Worm (Caenorhabditis elegans) whole organism, L4 larva: Measurements from ENCODE around the gene F08F8.9.

Experiments
- D1046.2 ChIP-seq: fragments of 200-800 bp; sonication (Bioruptor generic); IDR thresholded peaks from 2 replicates; pipeline ENCODE4 v1.3.6; 2022; ENCODE audit warnings: missing genetic modification characterization, missing compliant biosample characterization
- F10B5.3 ChIP-seq: sonication (generic microtip); optimal IDR thresholded peaks from 2 replicates; lab custom pipeline; 2016; ENCODE audit warnings: mild to moderate bottlenecking, missing genetic modification characterization, missing compliant biosample characterization
- F37D6.2 ChIP-seq: sonication (generic microtip); optimal IDR thresholded peaks from 2 replicates; lab custom pipeline; 2016; ENCODE audit warnings: mild to moderate bottlenecking, missing genetic modification characterization, missing compliant biosample characterization
- F44E2.7 ChIP-seq: fragments of 200-800 bp; sonication (Bioruptor generic); IDR thresholded peaks from 2 replicates; pipeline ENCODE4 v2.1.2; 2022; ENCODE audit warnings: missing genetic modification characterization, missing compliant biosample characterization
- T26A8.4 ChIP-seq: fragments of 200-800 bp; sonication (Bioruptor generic); IDR thresholded peaks from 2 replicates; pipeline ENCODE4 v1.3.6; 2022; ENCODE audit warnings: missing genetic modification characterization, missing compliant biosample characterization
- Y5F2A.4 ChIP-seq: fragments of 200-800 bp; sonication (Bioruptor generic); optimal IDR thresholded peaks from 2 replicates; lab custom pipeline; 2018; ENCODE audit warnings: mild to moderate bottlenecking, missing genetic modification characterization, missing compliant biosample characterization
- ZK337.2 ChIP-seq: fragments of 200-800 bp; sonication (Bioruptor generic); IDR thresholded peaks from 2 replicates; pipeline ENCODE4 v1.3.6; 2022; ENCODE audit warnings: missing genetic modification reagents, missing genetic modification characterization, missing compliant biosample characterization
- ZK546.5 ChIP-seq, 2 experiments: sonication (generic microtip); optimal IDR thresholded peaks; 2 replicates each; lab custom pipeline; 2017; ENCODE audit warnings: missing biosample characterization in 2 of 2, missing genetic modification characterization in 2 of 2
- ama-1 ChIP-seq: fragments of 150-350 bp; optimal IDR thresholded peaks from 2 replicates; lab custom pipeline; 2014; ENCODE audit warnings: inconsistent platforms, mixed read lengths
- ceh-20 ChIP-seq: fragments of 200-800 bp; sonication (Bioruptor generic); IDR thresholded peaks from 2 replicates; pipeline ENCODE4 v1.3.6; 2022; ENCODE audit warnings: missing genetic modification reagents, missing genetic modification characterization, missing compliant biosample characterization
- ctbp-1 ChIP-seq: fragments of 200-800 bp; sonication (Bioruptor generic); IDR thresholded peaks from 2 replicates; pipeline ENCODE4 v1.3.6; 2022; ENCODE audit warnings: missing genetic modification reagents, missing genetic modification characterization, missing compliant biosample characterization
- daf-19 ChIP-seq: fragments of 200-800 bp; sonication (Bioruptor generic); conservative IDR thresholded peaks from 2 replicates; pipeline ENCODE4 v1.3.6; 2022; ENCODE audit warnings: missing genetic modification characterization, missing compliant biosample characterization
- dmd-8 ChIP-seq: fragments of 200-800 bp; sonication (Bioruptor generic); IDR thresholded peaks from 2 replicates; pipeline ENCODE4 v1.3.6; 2022; ENCODE audit warnings: missing genetic modification characterization, missing compliant biosample characterization
- dve-1 ChIP-seq: sonication (generic microtip); optimal IDR thresholded peaks from 2 replicates; lab custom pipeline; 2017; ENCODE audit warnings: antibody characterized with exemption, mild to moderate bottlenecking, missing genetic modification characterization, missing compliant biosample characterization; ENCODE audit not compliant: insufficient read depth
- fos-1 ChIP-seq: fragments of 150-350 bp; optimal IDR thresholded peaks from 2 replicates; lab custom pipeline; 2014; ENCODE audit warnings: missing biosample characterization, missing genetic modification characterization
- hif-1 ChIP-seq, 2 experiments: sonication (generic microtip); optimal IDR thresholded peaks; 2 replicates each; lab custom pipeline; 2016 to 2017; ENCODE audit warnings: missing compliant biosample characterization in 2 of 2, missing genetic modification characterization in 2 of 2, missing genetic modification reagents in 2 of 2, missing genotype in 2 of 2, mild to moderate bottlenecking in 1 of 2
- hlh-11 ChIP-seq: fragments of 200-800 bp; sonication (Bioruptor generic); optimal IDR thresholded peaks from 2 replicates; lab custom pipeline; 2018; ENCODE audit warnings: mild to moderate bottlenecking, missing genetic modification characterization, missing compliant biosample characterization
- lim-7 ChIP-seq: fragments of 200-800 bp; sonication (Bioruptor generic); IDR thresholded peaks from 2 replicates; pipeline ENCODE4 v1.3.6; 2022; ENCODE audit warnings: missing genetic modification characterization, missing compliant biosample characterization
- lin-13 ChIP-seq: fragments of 150-350 bp; optimal IDR thresholded peaks from 2 replicates; lab custom pipeline; 2014; ENCODE audit warnings: missing biosample characterization, missing genetic modification reagents, missing genetic modification characterization
- lin-15B ChIP-seq: fragments of 150-350 bp; sonication (generic microtip); optimal IDR thresholded peaks from 3 replicates; lab custom pipeline; 2014; ENCODE audit warnings: missing biosample characterization, missing genetic modification characterization
- lin-39 ChIP-seq: fragments of 150-350 bp; optimal IDR thresholded peaks from 2 replicates; lab custom pipeline; 2014; ENCODE audit warnings: missing biosample characterization, missing genetic modification reagents, missing genetic modification characterization
- lsy-2 ChIP-seq, 2 experiments: fragments of 150-350 bp in 1 of 2; sonication (generic microtip) in 1 of 2; optimal IDR thresholded peaks; 2 replicates each; lab custom pipeline; 2014 to 2017; ENCODE audit warnings: missing biosample characterization in 2 of 2, missing genetic modification characterization in 2 of 2
- madf-5 ChIP-seq, 2 experiments: fragments of 200-800 bp; sonication (Bioruptor generic); IDR thresholded peaks; 2 replicates each; pipeline ENCODE4 v1.3.6; 2022; ENCODE audit warnings: missing compliant biosample characterization in 2 of 2, missing genetic modification characterization in 2 of 2
- madf-9 ChIP-seq: fragments of 200-800 bp; sonication (Bioruptor generic); conservative IDR thresholded peaks from 2 replicates; pipeline ENCODE4 v1.3.6; 2022; ENCODE audit warnings: missing genetic modification reagents, missing genetic modification characterization, missing compliant biosample characterization
- mes-2 ChIP-seq: sonication (generic microtip); optimal IDR thresholded peaks from 2 replicates; lab custom pipeline; 2016; ENCODE audit warnings: missing genotype, mild to moderate bottlenecking, missing genetic modification characterization, missing compliant biosample characterization; ENCODE audit not compliant: poor library complexity, severe bottlenecking
- mxl-3 ChIP-seq: fragments of 200-800 bp; sonication (Bioruptor generic); optimal IDR thresholded peaks from 2 replicates; lab custom pipeline; 2018; ENCODE audit warnings: mild to moderate bottlenecking, missing genetic modification characterization, missing compliant biosample characterization
- nhr-10 ChIP-seq: fragments of 150-350 bp; optimal IDR thresholded peaks from 2 replicates; lab custom pipeline; 2014; ENCODE audit warnings: missing biosample characterization, missing genetic modification characterization
- nhr-102 ChIP-seq: sonication (generic microtip); optimal IDR thresholded peaks from 2 replicates; lab custom pipeline; 2016; ENCODE audit warnings: mild to moderate bottlenecking, missing genetic modification characterization, moderate library complexity, missing compliant biosample characterization
- nhr-11 ChIP-seq: fragments of 150-350 bp; optimal IDR thresholded peaks from 2 replicates; lab custom pipeline; 2014; ENCODE audit warnings: missing biosample characterization, missing genetic modification characterization
- nhr-111 ChIP-seq: fragments of 200-800 bp; sonication (Bioruptor generic); optimal IDR thresholded peaks from 2 replicates; lab custom pipeline; 2018; ENCODE audit warnings: mild to moderate bottlenecking, missing genetic modification characterization, missing compliant biosample characterization
- nhr-237 ChIP-seq: sonication (generic microtip); optimal IDR thresholded peaks from 2 replicates; lab custom pipeline; 2017; ENCODE audit warnings: missing biosample characterization, missing genetic modification characterization
- nhr-25 ChIP-seq: sonication (generic microtip); optimal IDR thresholded peaks from 2 replicates; lab custom pipeline; 2017; ENCODE audit warnings: missing genetic modification characterization, mild to moderate bottlenecking, missing compliant biosample characterization, antibody characterized with exemption, moderate library complexity, borderline replicate concordance; ENCODE audit not compliant: insufficient read depth
- nhr-41 ChIP-seq: fragments of 200-800 bp; sonication (Bioruptor generic); IDR thresholded peaks from 2 replicates; pipeline ENCODE4 v1.3.6; 2022; ENCODE audit warnings: missing genetic modification reagents, missing genetic modification characterization, missing compliant biosample characterization
- nhr-42 ChIP-seq: fragments of 200-800 bp; sonication (Bioruptor generic); IDR thresholded peaks from 2 replicates; pipeline ENCODE4 v1.3.6; 2022; ENCODE audit warnings: missing genetic modification characterization, missing compliant biosample characterization
- nhr-77 ChIP-seq: fragments of 150-350 bp; optimal IDR thresholded peaks from 2 replicates; lab custom pipeline; 2014; ENCODE audit warnings: missing biosample characterization, missing genetic modification characterization
- php-3 ChIP-seq: fragments of 200-800 bp; sonication (Bioruptor generic); IDR thresholded peaks from 2 replicates; pipeline ENCODE4 v1.3.6; 2022; ENCODE audit warnings: missing genetic modification reagents, missing genetic modification characterization, missing compliant biosample characterization
- sdz-12 ChIP-seq: fragments of 200-800 bp; sonication (Bioruptor generic); optimal IDR thresholded peaks from 2 replicates; lab custom pipeline; 2018; ENCODE audit warnings: mild to moderate bottlenecking, missing genetic modification characterization, missing compliant biosample characterization
- set-16 ChIP-seq: fragments of 200-800 bp; sonication (Bioruptor generic); IDR thresholded peaks from 2 replicates; pipeline ENCODE4 v1.3.6; 2022; ENCODE audit warnings: missing genetic modification reagents, missing genetic modification characterization, missing compliant biosample characterization
- snpc-1.2 ChIP-seq: fragments of 200-800 bp; sonication (Bioruptor generic); IDR thresholded peaks from 2 replicates; pipeline ENCODE4 v1.3.6; 2022; ENCODE audit warnings: missing genetic modification reagents, missing genetic modification characterization, missing compliant biosample characterization
- spr-1 ChIP-seq: sonication (generic microtip); optimal IDR thresholded peaks from 2 replicates; lab custom pipeline; 2016; ENCODE audit warnings: mild to moderate bottlenecking, missing genetic modification characterization, missing compliant biosample characterization
- spr-3 ChIP-seq: fragments of 200-800 bp; sonication (Bioruptor generic); optimal IDR thresholded peaks from 2 replicates; lab custom pipeline; 2018; ENCODE audit warnings: mild to moderate bottlenecking, missing genetic modification characterization, missing compliant biosample characterization
- tag-97 ChIP-seq: fragments of 200-800 bp; sonication (Bioruptor generic); IDR thresholded peaks from 2 replicates; pipeline ENCODE4 v1.3.6; 2022; ENCODE audit warnings: missing genetic modification characterization, missing compliant biosample characterization
- tra-1 ChIP-seq: fragments of 200-800 bp; sonication (Bioruptor generic); IDR thresholded peaks from 2 replicates; pipeline ENCODE4 v1.3.6; 2022; ENCODE audit warnings: missing genetic modification reagents, missing genetic modification characterization, missing compliant biosample characterization
- unc-39 ChIP-seq: sonication (generic microtip); optimal IDR thresholded peaks from 2 replicates; lab custom pipeline; 2017; ENCODE audit warnings: missing biosample characterization, missing genetic modification characterization
- unc-62 ChIP-seq, 3 experiments: fragments of 150-350 bp in 1 of 3; sonication (generic microtip); optimal IDR thresholded peaks in 2 of 3; peaks in 1 of 3; 1 replicate in 1 of 3; 2 replicates in 2 of 3; lab custom pipeline; 2014 to 2017; ENCODE audit warnings: missing biosample characterization in 3 of 3, missing genetic modification characterization in 3 of 3, missing genetic modification reagents in 3 of 3, missing genotype in 1 of 3
- vab-7 ChIP-seq: fragments of 200-800 bp; sonication (Bioruptor generic); IDR thresholded peaks from 2 replicates; pipeline ENCODE4 v1.3.6; 2022; ENCODE audit warnings: missing genetic modification reagents, missing genetic modification characterization, missing compliant biosample characterization
- zag-1 ChIP-seq: fragments of 150-350 bp; optimal IDR thresholded peaks from 2 replicates; lab custom pipeline; 2014; ENCODE audit warnings: missing biosample characterization, missing genetic modification characterization
- zfp-2 ChIP-seq: sonication (generic microtip); optimal IDR thresholded peaks from 2 replicates; lab custom pipeline; 2016; ENCODE audit warnings: mild to moderate bottlenecking, missing genetic modification characterization, missing compliant biosample characterization
- zip-11 ChIP-seq: fragments of 200-800 bp; sonication (Bioruptor generic); IDR thresholded peaks from 2 replicates; pipeline ENCODE4 v1.3.6; 2022; ENCODE audit warnings: missing genetic modification characterization, missing compliant biosample characterization
- ztf-7 ChIP-seq: fragments of 150-350 bp; optimal IDR thresholded peaks from 2 replicates; lab custom pipeline; 2014; ENCODE audit warnings: missing biosample characterization, missing genetic modification characterization

F08F8.9 gene

DNA sequence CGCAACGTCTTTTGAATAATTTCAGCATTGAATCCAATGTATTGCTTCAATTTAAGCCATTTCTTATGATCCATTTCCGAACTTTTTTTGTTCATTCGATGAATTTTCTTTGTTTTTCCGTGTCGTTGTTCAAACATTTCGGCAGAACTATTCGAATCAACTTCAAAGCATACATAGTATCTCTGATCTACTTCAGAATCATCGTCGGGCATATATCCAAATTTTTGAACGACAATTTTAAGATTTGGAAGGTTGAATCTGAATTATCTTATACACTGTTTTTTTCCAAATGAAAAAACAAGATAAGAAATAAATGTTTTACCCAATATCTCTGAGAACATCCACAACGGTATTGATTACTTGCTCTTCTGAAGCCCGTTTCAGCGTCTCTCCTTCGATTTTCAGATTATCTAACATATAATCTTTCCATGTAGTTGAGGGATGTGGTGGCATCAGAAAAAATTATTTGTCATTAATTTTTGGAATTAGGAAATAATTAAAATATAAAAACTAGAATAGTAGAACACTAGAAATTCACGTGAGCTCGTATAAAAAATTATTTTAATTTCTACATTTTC lies 24.5 kb downstream of the F08F8.9 start, which contains the start of gene lab-2:
lab-2 (minus strand) TSS at position 453 of the 578 bp plus-strand sequence.
- TF ChIP-seq set-16 (GFP tag; lab: Robert Waterston, UW) (no peak), F37D6.2 (tag; lab: Kevin White, UChicago) (no peak), php-3 (0 out of 2 replicates have a peak, but pooled peaks have one; percentile 16), vab-7 (GFP tag; lab: Robert Waterston, UW) (peak; percentile 6; the same call in 1 of the 2 replicates), dmd-8 (GFP tag; lab: Robert Waterston, UW) (no peak), mxl-3 (GFP tag; lab: Kevin White, UChicago) (no peak), ctbp-1 (no peak), F44E2.7 (no peak), nhr-77 (tag; lab: Kevin White, UChicago) (no peak), sdz-12 (GFP tag; lab: Kevin White, UChicago) (no peak), nhr-237 (tag; lab: Kevin White, UChicago) (no peak), ama-1 (lab: Kevin White, UChicago) (no peak), lsy-2 (tag; optimal IDR thresholded peaks at IDR 0.05; lab: Kevin White, UChicago) (peak in 1 of 2 experiments; percentile 39), hlh-11 (tag; lab: Kevin White, UChicago) (no peak), zag-1 (tag; lab: Kevin White, UChicago) (no peak), fos-1 (tag; lab: Kevin White, UChicago) (no peak), lin-15B (no peak), zip-11 (GFP tag; lab: Robert Waterston, UW) (no peak), unc-39 (tag; lab: Kevin White, UChicago) (no peak), D1046.2 (GFP tag; lab: Robert Waterston, UW) (no peak; the same call in 1 of the 2 replicates), lin-39 (tag; lab: Kevin White, UChicago) (no peak), spr-1 (tag; lab: Kevin White, UChicago) (no peak), daf-19 (GFP tag; lab: Robert Waterston, UW) (no peak), nhr-41 (GFP tag; lab: Robert Waterston, UW) (no peak), F10B5.3 (no peak), ztf-7 (no peak), mes-2 (peak; percentile 13), tra-1 (peak; percentile 20; the same call in 1 of the 2 replicates), dve-1 (tag; lab: Kevin White, UChicago) (peak; percentile 1), T26A8.4 (GFP tag; lab: Robert Waterston, UW) (peak; percentile 41; the same call in 1 of the 2 replicates), nhr-25 (tag; lab: Kevin White, UChicago) (peak; percentile 29), snpc-1.2 (GFP tag; lab: Robert Waterston, UW) (no peak), tag-97 (GFP tag; lab: Robert Waterston, UW) (no peak), unc-62 (GFP tag; optimal IDR thresholded peaks at IDR 0.05 in 1 of 2; lab: Kevin White, UChicago) (no peak), unc-62 (tag; optimal IDR thresholded peaks at IDR 0.05; lab: Kevin White, UChicago) (no peak), nhr-111 (GFP tag; lab: Kevin White, UChicago) (no peak), ZK337.2 (GFP tag; lab: Robert Waterston, UW) (no peak), nhr-11 (tag; lab: Kevin White, UChicago) (no peak), spr-3 (GFP tag; lab: Kevin White, UChicago) (no peak), hif-1 (tag; optimal IDR thresholded peaks at IDR 0.05; lab: Kevin White, UChicago) (peak in 1 of 2 experiments; percentile 5), lin-13 (GFP tag; lab: Kevin White, UChicago) (no peak), madf-5 (GFP tag; IDR thresholded peaks at IDR 0.05; lab: Robert Waterston, UW) (no peak), madf-9 (no peak), zfp-2 (tag; lab: Kevin White, UChicago) (no peak), nhr-10 (tag; lab: Kevin White, UChicago) (no peak), lim-7 (GFP tag; lab: Robert Waterston, UW) (no peak), nhr-42 (no peak), Y5F2A.4 (GFP tag; lab: Kevin White, UChicago) (no peak), nhr-102 (tag; lab: Kevin White, UChicago) (peak; percentile 39), ZK546.5 (tag; optimal IDR thresholded peaks at IDR 0.05; lab: Kevin White, UChicago) (no peak), ceh-20 (no peak)
